Worm (Caenorhabditis elegans) whole organism, early embryonic: ENCODE results near the gene npr-34.
A peak's percentile ranks its signal among the peaks of the same experiment; 100 is the strongest.

Experiments
- B0310.2 ChIP-seq: sonication (generic microtip); optimal IDR thresholded peaks from 2 replicates; lab custom pipeline; 2016; ENCODE audit warnings: mild to moderate bottlenecking, missing genetic modification characterization, missing compliant biosample characterization
- F13C5.2 ChIP-seq: sonication (generic microtip); optimal IDR thresholded peaks from 2 replicates; lab custom pipeline; 2017; ENCODE audit warnings: mild to moderate bottlenecking, missing genetic modification characterization, inconsistent platforms, missing compliant biosample characterization
- aly-1 ChIP-seq: sonication (generic microtip); optimal IDR thresholded peaks from 2 replicates; lab custom pipeline; 2016; ENCODE audit warnings: missing genetic modification characterization, missing compliant biosample characterization
- ama-1 ChIP-seq: fragments of 150-350 bp; optimal IDR thresholded peaks from 2 replicates; lab custom pipeline; 2014
- ceh-13 ChIP-seq: fragments of 200-800 bp; sonication (Bioruptor generic); optimal IDR thresholded peaks from 2 replicates; lab custom pipeline; 2018; ENCODE audit warnings: mild to moderate bottlenecking, missing genetic modification characterization, missing compliant biosample characterization
- ceh-36 ChIP-seq: sonication (generic microtip); optimal IDR thresholded peaks from 2 replicates; lab custom pipeline; 2016; ENCODE audit warnings: missing genetic modification characterization, inconsistent platforms, missing compliant biosample characterization
- ets-7 ChIP-seq: sonication (generic microtip); optimal IDR thresholded peaks from 2 replicates; lab custom pipeline; 2016; ENCODE audit warnings: missing genotype, missing genetic modification characterization, missing compliant biosample characterization
- flt-1 ChIP-seq: fragments of 200-800 bp; sonication (Bioruptor generic); IDR thresholded peaks from 2 replicates; pipeline ENCODE4 v1.3.6; 2022; ENCODE audit warnings: missing genetic modification characterization, missing compliant biosample characterization
- hmbx-1 ChIP-seq: sonication (generic microtip); optimal IDR thresholded peaks from 2 replicates; lab custom pipeline; 2016; ENCODE audit warnings: mild to moderate bottlenecking, missing genetic modification characterization, missing compliant biosample characterization
- hmg-4 ChIP-seq: fragments of 200-800 bp; sonication (Bioruptor generic); optimal IDR thresholded peaks from 2 replicates; lab custom pipeline; 2018; ENCODE audit warnings: mild to moderate bottlenecking, missing genetic modification characterization, missing compliant biosample characterization
- hnd-1 ChIP-seq: sonication (generic microtip); optimal IDR thresholded peaks from 2 replicates; lab custom pipeline; 2016; ENCODE audit warnings: missing genetic modification characterization, missing compliant biosample characterization
- pes-1 ChIP-seq: fragments of 200-800 bp; sonication (Bioruptor generic); IDR thresholded peaks from 2 replicates; pipeline ENCODE4 v1.3.6; 2022; ENCODE audit warnings: missing genetic modification reagents, missing genetic modification characterization, missing compliant biosample characterization
- scrt-1 ChIP-seq: fragments of 200-800 bp; sonication (Bioruptor generic); IDR thresholded peaks from 2 replicates; pipeline ENCODE4 v1.3.6; 2022; ENCODE audit warnings: missing genetic modification characterization, missing compliant biosample characterization
- sea-1 ChIP-seq: fragments of 200-800 bp; sonication (Bioruptor generic); conservative IDR thresholded peaks from 2 replicates; pipeline ENCODE4 v1.3.6; 2022; ENCODE audit warnings: missing genetic modification characterization, missing compliant biosample characterization
- tbx-11 ChIP-seq: fragments of 200-800 bp; sonication (Bioruptor generic); IDR thresholded peaks from 2 replicates; pipeline ENCODE4 v1.3.6; 2022; ENCODE audit warnings: missing genetic modification characterization, missing compliant biosample characterization
- tbx-37 ChIP-seq: fragments of 200-800 bp; sonication (Bioruptor generic); conservative IDR thresholded peaks from 2 replicates; pipeline ENCODE4 v1.3.6; 2022; ENCODE audit warnings: missing genetic modification reagents, missing genetic modification characterization, missing compliant biosample characterization
- tra-4 ChIP-seq: sonication (generic microtip); optimal IDR thresholded peaks from 2 replicates; lab custom pipeline; 2017; ENCODE audit warnings: missing genetic modification characterization, missing compliant biosample characterization

npr-34 gene

DNA sequence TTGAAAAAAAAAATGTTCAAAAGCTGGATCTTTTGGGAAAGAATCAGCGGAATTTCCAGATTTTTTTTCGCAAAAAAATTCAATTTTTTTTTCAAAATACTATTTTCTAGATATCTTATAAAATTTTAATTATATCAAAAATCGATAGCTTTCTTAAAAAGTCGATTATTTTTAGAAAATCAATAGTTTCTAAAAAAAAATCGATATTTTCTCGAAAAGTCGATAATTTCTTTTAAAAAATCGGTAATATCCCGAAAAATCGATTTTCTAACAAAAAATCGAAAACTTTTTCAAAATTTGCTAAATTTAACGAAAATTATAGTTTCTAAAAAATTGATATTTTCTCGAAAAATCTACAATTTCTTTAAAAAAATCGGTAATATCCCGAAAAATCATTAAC, 29.8 kb upstream of the npr-34 start:
- TF ChIP-seq tra-4 = no peak
- no peak for TF ChIP-seq hmbx-1 (tag; lab: Kevin White, UChicago)
- TF ChIP-seq scrt-1 (GFP tag; lab: Robert Waterston, UW) = no peak
- no peak for TF ChIP-seq flt-1 (GFP tag; lab: Robert Waterston, UW)
- TF ChIP-seq pes-1 (GFP tag; lab: Robert Waterston, UW) = no peak
- TF ChIP-seq F13C5.2 (tag; lab: Kevin White, UChicago) = no peak
- no peak for TF ChIP-seq aly-1 (tag; lab: Kevin White, UChicago)
- TF ChIP-seq tbx-37 = no peak
- no peak for TF ChIP-seq ceh-36 (tag; lab: Kevin White, UChicago)
- TF ChIP-seq hmg-4 = no peak
- TF ChIP-seq ama-1 (lab: Kevin White, UChicago) = no peak
- TF ChIP-seq tbx-11 (GFP tag; lab: Robert Waterston, UW) = no peak
- no peak for TF ChIP-seq hnd-1 (tag; lab: Kevin White, UChicago)
- TF ChIP-seq ceh-13 (GFP tag; lab: Kevin White, UChicago) = no peak
- TF ChIP-seq ets-7 (tag; lab: Kevin White, UChicago) = no peak
- no peak for TF ChIP-seq sea-1 (GFP tag; lab: Robert Waterston, UW)
- TF ChIP-seq B0310.2 (tag; lab: Kevin White, UChicago) = no peak

ce11 chrII:14765697-14766096, 26.7 kb upstream of the npr-34 start:
- 0 out of 2 replicates have a peak, but pooled peaks have one; percentile 48 for TF ChIP-seq pes-1 (GFP tag; lab: Robert Waterston, UW)

ce11 chrII:14757711-14758110, 18.7 kb upstream of the npr-34 start, which contains the start of gene Y54E2A.5:
Gene Y54E2A.5, minus strand, starts transcription at chrII:14757811.
- TF ChIP-seq hmg-4 (no peak), aly-1 (tag; lab: Kevin White, UChicago) (no peak)

DNA sequence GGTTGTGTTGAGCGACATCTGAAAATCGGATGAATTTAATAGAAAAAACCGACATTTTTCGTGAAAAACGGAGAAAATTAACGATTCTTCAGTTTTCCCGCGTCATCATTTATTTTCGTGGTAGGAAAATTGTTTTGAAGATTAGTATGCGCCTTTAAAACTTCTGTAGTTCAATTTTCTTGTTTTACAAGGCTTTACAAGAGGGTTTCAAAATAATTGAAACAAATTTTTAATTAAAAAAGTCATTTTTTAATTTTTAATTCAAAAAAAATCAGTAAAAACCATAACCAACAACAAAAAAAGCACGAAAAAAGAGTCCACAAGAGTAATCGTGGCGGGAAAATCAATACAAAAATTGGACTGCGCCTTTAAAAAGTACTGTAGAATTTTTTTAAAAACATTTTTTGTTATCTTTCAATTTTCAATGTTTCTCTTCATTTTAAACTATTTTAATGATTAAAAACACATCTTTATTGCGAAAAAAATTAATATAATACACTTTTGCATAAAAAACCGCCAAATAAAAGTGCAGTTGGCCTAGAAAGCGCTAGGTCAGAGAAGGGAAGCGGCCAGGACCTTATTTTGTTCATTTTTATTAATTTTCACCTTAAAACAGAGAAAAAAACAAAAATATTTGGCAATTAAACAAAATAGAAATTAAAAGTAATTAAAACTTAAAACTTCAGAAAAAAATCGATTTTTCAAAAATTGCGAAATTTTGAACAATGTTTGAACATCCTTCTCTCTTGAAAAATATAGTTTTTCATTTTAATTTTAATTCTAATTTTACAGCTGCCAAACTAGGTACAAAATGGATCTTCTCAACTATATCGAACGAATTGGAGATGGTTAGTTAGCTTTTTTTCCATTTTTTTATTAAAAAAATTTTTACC, 15.1 kb upstream of the npr-34 start, which contains the start of the genes tac-1 and Y54E2A.4:
Gene tac-1, minus strand, starts transcription at position 20 of the 893 bp plus-strand sequence.
Gene Y54E2A.4, plus strand, starts transcription at position 765 of the 893 bp plus-strand sequence.
- TF ChIP-seq hnd-1 (tag; lab: Kevin White, UChicago) (no peak), hmbx-1 (tag; lab: Kevin White, UChicago) (no peak), ets-7 (tag; lab: Kevin White, UChicago) (no peak), scrt-1 (GFP tag; lab: Robert Waterston, UW) (no peak), sea-1 (GFP tag; lab: Robert Waterston, UW) (no peak), ama-1 (lab: Kevin White, UChicago) (no peak), ceh-36 (tag; lab: Kevin White, UChicago) (no peak)

DNA sequence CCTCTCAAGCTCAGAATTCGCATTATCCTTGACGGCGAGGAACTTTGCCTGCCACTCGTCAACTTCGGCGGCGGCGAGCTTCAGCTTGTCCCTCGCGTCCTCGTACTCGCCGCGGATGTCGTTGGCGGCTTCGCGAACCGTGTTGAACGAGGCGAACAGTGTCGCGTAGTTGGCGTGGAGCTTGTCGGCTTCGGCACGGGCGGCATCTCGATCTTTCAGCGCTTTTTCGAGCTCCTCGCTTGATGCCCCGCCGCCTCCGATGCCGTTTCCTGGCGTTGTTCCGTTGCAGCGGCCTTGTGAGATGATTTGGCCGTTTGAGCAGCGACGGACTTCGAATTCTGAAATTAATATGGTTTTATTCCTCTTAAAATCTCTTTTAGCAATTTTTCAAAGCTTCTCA, 14.2 kb upstream of the npr-34 start:
- no peak for TF ChIP-seq tbx-37
- TF ChIP-seq ceh-13 (GFP tag; lab: Kevin White, UChicago) = no peak
- no peak for TF ChIP-seq flt-1 (GFP tag; lab: Robert Waterston, UW)
- no peak for TF ChIP-seq B0310.2 (tag; lab: Kevin White, UChicago)
- no peak for TF ChIP-seq sea-1 (GFP tag; lab: Robert Waterston, UW)
- no peak for TF ChIP-seq hmg-4
- no peak for TF ChIP-seq aly-1 (tag; lab: Kevin White, UChicago)

DNA sequence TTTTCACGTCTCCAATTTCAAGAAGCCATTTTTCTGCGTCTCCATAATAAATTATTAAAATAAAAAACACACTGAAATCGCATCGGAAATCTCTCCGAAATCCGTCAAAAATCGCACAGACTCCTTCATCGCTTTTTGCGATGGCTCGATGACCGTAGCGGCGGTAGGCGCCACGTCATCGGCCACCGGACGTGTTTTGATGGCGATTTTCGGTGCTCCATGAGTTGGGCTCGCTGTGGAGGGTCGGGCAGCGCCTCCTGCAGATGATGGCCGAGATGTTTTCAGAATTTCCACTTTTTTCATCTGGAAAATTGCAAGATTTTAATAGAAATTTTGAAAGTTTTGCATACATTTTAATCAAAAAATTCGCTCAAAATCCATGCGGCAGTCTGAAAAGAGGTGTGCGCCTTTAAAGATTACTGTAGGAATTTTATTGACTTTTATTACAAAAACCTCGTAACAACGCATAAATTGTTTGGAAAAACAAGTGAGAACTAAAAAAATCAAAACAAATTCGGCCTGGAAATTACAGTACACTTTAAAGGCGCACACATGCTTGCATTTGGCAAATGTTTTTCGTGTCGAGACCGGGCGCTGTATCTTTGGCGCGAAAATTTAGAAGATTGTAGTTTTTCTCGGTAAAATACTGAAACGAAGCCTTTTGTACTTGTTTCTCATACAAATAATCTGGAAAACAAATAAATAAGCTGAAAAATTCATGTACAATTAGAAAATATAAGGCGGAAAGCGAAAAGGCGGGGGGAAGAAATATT, 13.3 kb upstream of the npr-34 start, which contains the start of gene smg-9:
Gene smg-9, minus strand, starts transcription at position 663 of the 773 bp plus-strand sequence.
- no peak for TF ChIP-seq pes-1 (GFP tag; lab: Robert Waterston, UW)
- TF ChIP-seq scrt-1 (GFP tag; lab: Robert Waterston, UW) = 0 out of 2 replicates have a peak, but pooled peaks have one; percentile 25

DNA sequence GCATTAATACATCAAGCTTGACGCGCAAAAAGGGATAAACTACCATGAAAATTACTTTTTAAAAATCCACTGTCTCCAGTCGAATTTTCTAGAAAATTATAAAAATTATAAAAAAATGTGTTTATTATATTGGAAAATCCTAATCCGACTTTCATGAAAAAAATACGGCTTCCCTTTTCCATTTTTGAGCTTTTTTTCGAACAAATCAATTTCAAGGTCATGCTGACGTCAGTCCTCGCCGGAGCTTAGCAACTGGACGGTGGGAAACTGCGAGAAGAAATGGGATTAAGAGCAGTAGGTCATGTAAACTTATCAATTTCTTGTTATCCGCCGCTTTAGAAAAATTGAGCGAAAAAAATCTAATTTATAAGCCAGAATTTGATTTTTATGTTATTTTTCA, 6.1 kb upstream of the npr-34 start:
- no peak for TF ChIP-seq tra-4
- no peak for TF ChIP-seq aly-1 (tag; lab: Kevin White, UChicago)
- TF ChIP-seq ets-7 (tag; lab: Kevin White, UChicago) = no peak
- no peak for TF ChIP-seq ceh-36 (tag; lab: Kevin White, UChicago)
- no peak for TF ChIP-seq hnd-1 (tag; lab: Kevin White, UChicago)
- TF ChIP-seq ceh-13 (GFP tag; lab: Kevin White, UChicago) = no peak
- no peak for TF ChIP-seq B0310.2 (tag; lab: Kevin White, UChicago)
- TF ChIP-seq scrt-1 (GFP tag; lab: Robert Waterston, UW) = no peak

- TF ChIP-seq hmbx-1 (tag; lab: Kevin White, UChicago) = no peak
- TF ChIP-seq ama-1 (lab: Kevin White, UChicago) = no peak
- TF ChIP-seq ceh-13 (GFP tag; lab: Kevin White, UChicago) = no peak
- TF ChIP-seq tra-4 = no peak
- TF ChIP-seq hnd-1 (tag; lab: Kevin White, UChicago) = no peak
- TF ChIP-seq tbx-11 (GFP tag; lab: Robert Waterston, UW) = no peak
- TF ChIP-seq pes-1 (GFP tag; lab: Robert Waterston, UW) = no peak
- no peak for TF ChIP-seq sea-1 (GFP tag; lab: Robert Waterston, UW)
- TF ChIP-seq ets-7 (tag; lab: Kevin White, UChicago) = no peak
- TF ChIP-seq hmg-4 = no peak
Observed at ce11 chrII:14733424-14733823, 5.6 kb downstream of the npr-34 start, which contains the start of gene glna-1. Gene glna-1, minus strand, starts transcription at chrII:14733524.
